Fruit fly (Drosophila melanogaster) whole organism, embryonic: ENCODE measurements around the gene ttm50.
A peak's percentile ranks its signal among the peaks of the same experiment; 100 is the strongest.

Source experiments
- CG10209 ChIP-seq: fragments of 200-800 bp; sonication (Bioruptor generic); optimal IDR thresholded peaks from 3 replicates; lab custom pipeline; 2017; ENCODE audit warnings: missing biosample characterization, mild to moderate bottlenecking, missing genetic modification characterization, missing genetic modification reagents
- CG11093 ChIP-seq: fragments of 200-800 bp; sonication (Bioruptor generic); IDR thresholded peaks from 3 replicates; pipeline ENCODE4 v1.3.6; 2022; ENCODE audit warnings: missing biosample characterization, missing genetic modification characterization
- CG11456 ChIP-seq: fragments of 200-800 bp; sonication (Bioruptor generic); IDR thresholded peaks from 3 replicates; pipeline ENCODE4 v1.3.6; 2022; ENCODE audit warnings: missing biosample characterization, missing genetic modification characterization
- CG13424 ChIP-seq: fragments of 200-800 bp; sonication (Bioruptor generic); optimal IDR thresholded peaks from 2 replicates; lab custom pipeline; 2019; ENCODE audit warnings: missing biosample characterization, mild to moderate bottlenecking, missing genetic modification characterization, moderate library complexity
- CG13775 ChIP-seq: fragments of 200-800 bp; sonication (Bioruptor generic); optimal IDR thresholded peaks from 3 replicates; lab custom pipeline; 2017; ENCODE audit warnings: missing biosample characterization, mild to moderate bottlenecking, missing genetic modification characterization
- CG14014 ChIP-seq: fragments of 200-800 bp; sonication (Bioruptor generic); IDR thresholded peaks from 2 replicates; pipeline ENCODE4 v1.3.6; 2022; ENCODE audit warnings: missing biosample characterization, missing genetic modification characterization
- CG17359 ChIP-seq: fragments of 200-800 bp; sonication (Bioruptor generic); optimal IDR thresholded peaks from 3 replicates; lab custom pipeline; 2018; ENCODE audit warnings: missing biosample characterization, mild to moderate bottlenecking, missing genetic modification characterization, moderate library complexity
- CG32532 ChIP-seq: fragments of 200-800 bp; sonication (Bioruptor generic); IDR thresholded peaks from 2 replicates; pipeline ENCODE4 v1.3.6; 2022; ENCODE audit warnings: missing biosample characterization, missing genetic modification characterization
- CG33557 ChIP-seq: fragments of 200-800 bp; sonication (Bioruptor generic); optimal IDR thresholded peaks from 2 replicates; lab custom pipeline; 2019; ENCODE audit warnings: missing biosample characterization, mild to moderate bottlenecking, missing genetic modification characterization, moderate library complexity
- CG34376 ChIP-seq: fragments of 200-800 bp; sonication (Bioruptor generic); optimal IDR thresholded peaks from 2 replicates; lab custom pipeline; 2018; ENCODE audit warnings: missing biosample characterization, mild to moderate bottlenecking, missing genetic modification characterization
- CG3995 ChIP-seq: fragments of 200-800 bp; sonication (Bioruptor generic); optimal IDR thresholded peaks from 3 replicates; lab custom pipeline; 2016; ENCODE audit warnings: missing biosample characterization, missing genetic modification characterization
- CG4328 ChIP-seq: fragments of 200-800 bp; sonication (Bioruptor generic); optimal IDR thresholded peaks from 3 replicates; lab custom pipeline; 2017; ENCODE audit warnings: missing biosample characterization, missing genetic modification reagents, missing genetic modification characterization
- CG6683 ChIP-seq: fragments of 200-800 bp; sonication (Bioruptor generic); optimal IDR thresholded peaks from 2 replicates; lab custom pipeline; 2017; ENCODE audit warnings: missing biosample characterization, mild to moderate bottlenecking, missing genetic modification characterization, missing genetic modification reagents
- CG6689 ChIP-seq: fragments of 200-800 bp; sonication (Bioruptor generic); IDR thresholded peaks from 2 replicates; pipeline ENCODE4 v1.3.6; 2022; ENCODE audit warnings: missing biosample characterization, missing genetic modification characterization
- CG9215 ChIP-seq: fragments of 200-800 bp; sonication (Bioruptor generic); IDR thresholded peaks from 2 replicates; pipeline ENCODE4 v1.3.6; 2022; ENCODE audit warnings: missing biosample characterization, missing genetic modification characterization
- CG9797 ChIP-seq: fragments of 200-800 bp; sonication (Bioruptor generic); optimal IDR thresholded peaks from 3 replicates; lab custom pipeline; 2018; ENCODE audit warnings: missing biosample characterization, mild to moderate bottlenecking, missing genetic modification characterization
- CG9817 ChIP-seq: fragments of 200-800 bp; sonication (Bioruptor generic); optimal IDR thresholded peaks from 2 replicates; lab custom pipeline; 2018; ENCODE audit warnings: missing biosample characterization, mild to moderate bottlenecking, missing genetic modification characterization, moderate library complexity
- Camta ChIP-seq: fragments of 200-800 bp; sonication (Bioruptor generic); optimal IDR thresholded peaks from 2 replicates; lab custom pipeline; 2016; ENCODE audit warnings: missing biosample characterization, missing genetic modification characterization
- Deaf1 ChIP-seq: fragments of 200-800 bp; optimal IDR thresholded peaks from 3 replicates; lab custom pipeline; 2019; ENCODE audit warnings: missing biosample characterization, mild to moderate bottlenecking, missing genetic modification characterization, moderate library complexity
- Eip74EF ChIP-seq, 2 experiments: fragments of 200-800 bp in 1 of 2; fragments of >200 bp in 1 of 2; sonication (Bioruptor generic) in 1 of 2; optimal IDR thresholded peaks; 2 replicates each; lab custom pipeline; 2017 to 2019; ENCODE audit warnings: missing biosample characterization in 2 of 2, missing genetic modification characterization in 2 of 2, mild to moderate bottlenecking in 1 of 2, moderate library complexity in 1 of 2
- Fer2 ChIP-seq: fragments of 200-800 bp; sonication (Bioruptor generic); optimal IDR thresholded peaks from 2 replicates; lab custom pipeline; 2018; ENCODE audit warnings: missing biosample characterization, mild to moderate bottlenecking, missing genetic modification characterization, moderate library complexity
- GATAe ChIP-seq: fragments of 200-800 bp; sonication (Bioruptor generic); conservative IDR thresholded peaks from 2 replicates; pipeline ENCODE4 v1.3.6; 2022; ENCODE audit warnings: missing biosample characterization, missing genetic modification characterization
- Gsc ChIP-seq: fragments of 200-800 bp; sonication (Bioruptor generic); IDR thresholded peaks from 2 replicates; pipeline ENCODE4 v1.3.6; 2022; ENCODE audit warnings: missing biosample characterization, missing genetic modification characterization
- Lim3 ChIP-seq: fragments of 200-800 bp; sonication (Bioruptor generic); IDR thresholded peaks from 2 replicates; pipeline ENCODE4 v1.3.6; 2022; ENCODE audit warnings: missing biosample characterization, missing genetic modification characterization
- Med ChIP-seq: fragments of 200-800 bp; sonication (Bioruptor generic); peaks from one replicate; lab custom pipeline; 2016; ENCODE audit warnings: missing biosample characterization, missing genetic modification characterization, mild to moderate bottlenecking, inconsistent platforms, moderate library complexity
- Meics ChIP-seq: fragments of 200-800 bp; sonication (Bioruptor generic); optimal IDR thresholded peaks from 2 replicates; lab custom pipeline; 2017; ENCODE audit warnings: missing biosample characterization, mild to moderate bottlenecking, missing genetic modification characterization
- NfI ChIP-seq: fragments of 200-800 bp; sonication (Bioruptor generic); optimal IDR thresholded peaks from 3 replicates; lab custom pipeline; 2018; ENCODE audit warnings: missing biosample characterization, mild to moderate bottlenecking, missing genetic modification characterization, moderate library complexity
- Ssrp ChIP-seq: fragments of 200-800 bp; sonication (Bioruptor generic); optimal IDR thresholded peaks from 2 replicates; lab custom pipeline; 2018; ENCODE audit warnings: missing biosample characterization, mild to moderate bottlenecking, missing genetic modification characterization, moderate library complexity
- al ChIP-seq: fragments of 200-800 bp; sonication (Bioruptor generic); IDR thresholded peaks from 2 replicates; pipeline ENCODE4 v1.3.6; 2022; ENCODE audit warnings: missing biosample characterization, missing genetic modification characterization
- ato ChIP-seq: fragments of 200-800 bp; sonication (Bioruptor generic); IDR thresholded peaks from 2 replicates; pipeline ENCODE4 v1.3.6; 2022; ENCODE audit warnings: missing biosample characterization, missing genetic modification characterization; ENCODE audit not compliant: partially characterized antibody
- bab2 ChIP-seq: fragments of 200-800 bp; sonication (Bioruptor generic); optimal IDR thresholded peaks from 2 replicates; lab custom pipeline; 2016; ENCODE audit warnings: missing biosample characterization, missing genetic modification characterization
- crc ChIP-seq: fragments of 200-800 bp; sonication (Bioruptor generic); optimal IDR thresholded peaks from 2 replicates; lab custom pipeline; 2016; ENCODE audit warnings: missing biosample characterization, missing genetic modification characterization
- esg ChIP-seq: fragments of 200-800 bp; sonication (Bioruptor generic); conservative IDR thresholded peaks from 2 replicates; pipeline ENCODE4 v1.3.6; 2022; ENCODE audit warnings: missing biosample characterization, missing genetic modification characterization
- exex ChIP-seq: fragments of 200-800 bp; sonication (Bioruptor generic); optimal IDR thresholded peaks from 4 replicates; lab custom pipeline; 2018; ENCODE audit warnings: missing biosample characterization, mild to moderate bottlenecking, missing genetic modification characterization, moderate library complexity
- fd96Cb ChIP-seq: fragments of 200-800 bp; sonication (Bioruptor generic); optimal IDR thresholded peaks from 2 replicates; lab custom pipeline; 2018; ENCODE audit warnings: missing biosample characterization, mild to moderate bottlenecking, missing genetic modification characterization, moderate library complexity
- klu ChIP-seq: fragments of 200-800 bp; sonication (Bioruptor generic); IDR thresholded peaks from 2 replicates; pipeline ENCODE4 v1.3.6; 2022; ENCODE audit warnings: missing biosample characterization, missing genetic modification characterization
- lbe ChIP-seq: fragments of 200-800 bp; sonication (Bioruptor generic); optimal IDR thresholded peaks from 2 replicates; lab custom pipeline; 2016; ENCODE audit warnings: missing biosample characterization, mild to moderate bottlenecking, missing genetic modification characterization
- nom ChIP-seq: fragments of 200-800 bp; sonication (Bioruptor generic); optimal IDR thresholded peaks from 2 replicates; lab custom pipeline; 2017; ENCODE audit warnings: missing biosample characterization, missing genetic modification characterization, mild to moderate bottlenecking, moderate library complexity, missing genetic modification reagents
- onecut ChIP-seq: fragments of 200-800 bp; sonication (Bioruptor generic); IDR thresholded peaks from 2 replicates; pipeline ENCODE4 v1.3.6; 2022; ENCODE audit warnings: missing biosample characterization, missing genetic modification characterization
- pita ChIP-seq: fragments of 200-800 bp; sonication (Bioruptor generic); optimal IDR thresholded peaks from 2 replicates; lab custom pipeline; 2017; ENCODE audit warnings: missing biosample characterization, mild to moderate bottlenecking, missing genetic modification characterization
- prd ChIP-seq, 3 experiments: fragments of >200 bp in 2 of 3; fragments of 200-800 bp in 1 of 3; sonication (Bioruptor generic) in 1 of 3; optimal IDR thresholded peaks in 2 of 3; IDR thresholded peaks in 1 of 3; 2 replicates in 2 of 3; 3 replicates in 1 of 3; pipeline versions ENCODE4 v1.3.6 to Lab custom; 2017 to 2022; ENCODE audit warnings: missing biosample characterization in 1 of 3, missing genetic modification characterization in 1 of 3
- ranshi ChIP-seq: fragments of 200-800 bp; sonication (Bioruptor generic); IDR thresholded peaks from 2 replicates; pipeline ENCODE4 v1.3.6; 2022; ENCODE audit warnings: missing biosample characterization, missing genetic modification characterization
- sc ChIP-seq, 3 experiments: fragments of >200 bp in 2 of 3; fragments of 200-800 bp in 1 of 3; sonication (Bioruptor generic) in 1 of 3; optimal IDR thresholded peaks; 2 replicates in 2 of 3; 3 replicates in 1 of 3; lab custom pipeline; 2017; ENCODE audit warnings: mild to moderate bottlenecking in 1 of 3, missing biosample characterization in 1 of 3, missing genetic modification characterization in 1 of 3, missing genetic modification reagents in 1 of 3
- sens-2 ChIP-seq: fragments of 200-800 bp; sonication (Bioruptor generic); IDR thresholded peaks from 2 replicates; pipeline ENCODE4 v1.3.6; 2022; ENCODE audit warnings: missing biosample characterization, missing genetic modification characterization
- sisA ChIP-seq: fragments of 200-800 bp; sonication (Bioruptor generic); IDR thresholded peaks from 2 replicates; pipeline ENCODE4 v1.3.6; 2022; ENCODE audit warnings: missing biosample characterization, missing genetic modification characterization
- stwl ChIP-seq: fragments of 200-800 bp; sonication (Bioruptor generic); optimal IDR thresholded peaks from 3 replicates; lab custom pipeline; 2018; ENCODE audit warnings: missing biosample characterization, mild to moderate bottlenecking, missing genetic modification characterization, moderate library complexity
- unc-4 ChIP-seq: fragments of 200-800 bp; sonication (Bioruptor generic); IDR thresholded peaks from 2 replicates; pipeline ENCODE4 v1.3.6; 2022; ENCODE audit warnings: missing biosample characterization, missing genetic modification characterization; ENCODE audit not compliant: partially characterized antibody
- unpg ChIP-seq: fragments of 200-800 bp; sonication (Bioruptor generic); optimal IDR thresholded peaks from 3 replicates; lab custom pipeline; 2018; ENCODE audit warnings: missing biosample characterization, mild to moderate bottlenecking, missing genetic modification characterization, moderate library complexity
- zen ChIP-seq: fragments of 200-800 bp; sonication (Bioruptor generic); optimal IDR thresholded peaks from 3 replicates; lab custom pipeline; 2018; ENCODE audit warnings: missing biosample characterization, mild to moderate bottlenecking, missing genetic modification characterization, moderate library complexity

Gene ttm50

dm6 chrX:2732127-2732526, at the start of gene ttm50, which contains the start of gene CG2712 (continued):
- TF ChIP-seq Fer2 (tag; lab: Kevin White, UChicago) (peak; percentile 27), CG3995 (peak; percentile 55), stwl (tag; lab: Kevin White, UChicago) (peak; percentile 14), onecut (GFP tag; lab: Robert Waterston, UW) (no peak), CG6683 (peak; percentile 15), Meics (GFP tag; lab: Kevin White, UChicago) (peak; percentile 68), CG13775 (GFP tag; lab: Kevin White, UChicago) (peak; percentile 73), esg (GFP tag; lab: Robert Waterston, UW) (peak; percentile 25; the same call in 1 of the 2 replicates), ato (GFP tag; lab: Robert Waterston, UW) (no peak), Lim3 (GFP tag; lab: Robert Waterston, UW) (no peak), GATAe (GFP tag; lab: Robert Waterston, UW) (no peak), CG10209 (no peak), crc (GFP tag; lab: Kevin White, UChicago) (no peak), ranshi (GFP tag; lab: Robert Waterston, UW) (peak; percentile 29; the same call in 1 of the 2 replicates), CG17359 (tag; lab: Kevin White, UChicago) (peak; percentile 19), Deaf1 (no peak), Camta (no peak), CG11456 (GFP tag; lab: Robert Waterston, UW) (no peak), CG33557 (GFP tag; lab: Kevin White, UChicago) (peak; percentile 48), pita (GFP tag; lab: Kevin White, UChicago) (no peak), lbe (GFP tag; lab: Kevin White, UChicago) (peak; percentile 13), CG32532 (GFP tag; lab: Robert Waterston, UW) (peak; percentile 54; the same call in 1 of the 2 replicates), prd (optimal IDR thresholded peaks at IDR 0.05; lab: Kevin White, UChicago) (no peak), prd (GFP tag; IDR thresholded peaks at IDR 0.05; lab: Robert Waterston, UW) (peak; percentile 78), bab2 (GFP tag; lab: Kevin White, UChicago) (peak; percentile 0), sc (optimal IDR thresholded peaks at IDR 0.05; lab: Kevin White, UChicago) (no peak), sc (GFP tag; optimal IDR thresholded peaks at IDR 0.05; lab: Kevin White, UChicago) (no peak), Gsc (GFP tag; lab: Robert Waterston, UW) (no peak), CG9817 (tag; lab: Kevin White, UChicago) (peak; percentile 66), klu (GFP tag; lab: Robert Waterston, UW) (0 out of 2 replicates have a peak, but pooled peaks have one; percentile 9), fd96Cb (tag; lab: Kevin White, UChicago) (peak; percentile 33), nom (GFP tag; lab: Kevin White, UChicago) (peak; percentile 34), CG34376 (peak; percentile 28), NfI (GFP tag; lab: Kevin White, UChicago) (peak; percentile 65), exex (tag; lab: Kevin White, UChicago) (no peak), unpg (GFP tag; lab: Kevin White, UChicago) (no peak), unc-4 (GFP tag; lab: Robert Waterston, UW) (no peak), CG4328 (GFP tag; lab: Kevin White, UChicago) (peak; percentile 31), CG9797 (GFP tag; lab: Kevin White, UChicago) (peak; percentile 88), zen (tag; lab: Kevin White, UChicago) (peak; percentile 40), Eip74EF (GFP tag; optimal IDR thresholded peaks at IDR 0.05; lab: Kevin White, UChicago) (no peak), CG13424 (tag; lab: Kevin White, UChicago) (peak; percentile 73), al (GFP tag; lab: Robert Waterston, UW) (peak; percentile 60), Ssrp (peak; percentile 54), sens-2 (no peak), CG6689 (GFP tag; lab: Robert Waterston, UW) (peak; percentile 67), CG11093 (GFP tag; lab: Robert Waterston, UW) (peak; percentile 62; the same call in 1 of the 3 replicates), CG9215 (peak; percentile 64), Med (GFP tag; lab: Kevin White, UChicago) (peak; percentile 62), CG14014 (GFP tag; lab: Robert Waterston, UW) (peak; percentile 14; the same call in 1 of the 2 replicates), sisA (GFP tag; lab: Robert Waterston, UW) (peak; percentile 40; the same call in 1 of the 2 replicates)
